Fruit fly (Drosophila melanogaster) whole organism: ENCODE results near the gene CG8353.

Experiments used
- Dll ChIP-seq: fragments of >200 bp; optimal IDR thresholded peaks from 2 replicates; lab custom pipeline; 2017
- EcR ChIP-seq, 2 experiments: fragments of >200 bp; optimal IDR thresholded peaks; 2 replicates each; lab custom pipeline; 2017; ENCODE audit warnings: missing biosample characterization in 2 of 2, missing genetic modification characterization in 2 of 2, missing genetic modification reagents in 2 of 2
- psq ChIP-seq: fragments of >200 bp; optimal IDR thresholded peaks from 2 replicates; lab custom pipeline; 2017
- usp ChIP-seq: fragments of >200 bp; optimal IDR thresholded peaks from 2 replicates; lab custom pipeline; 2017; ENCODE audit warnings: missing biosample characterization, missing genetic modification characterization, mixed read lengths

dm6 chr2L:8233571-8233970 is 19.7 kb downstream of the CG8353 start:
- TF ChIP-seq psq (no peak), Dll (lab: Kevin White, UChicago) (no peak), EcR (GFP tag; optimal IDR thresholded peaks at IDR 0.05; lab: Kevin White, UChicago) (no peak), usp (GFP tag; lab: Kevin White, UChicago) (no peak)
